Worm (Caenorhabditis elegans): ENCODE measurements around the gene sph-1.

DNA sequence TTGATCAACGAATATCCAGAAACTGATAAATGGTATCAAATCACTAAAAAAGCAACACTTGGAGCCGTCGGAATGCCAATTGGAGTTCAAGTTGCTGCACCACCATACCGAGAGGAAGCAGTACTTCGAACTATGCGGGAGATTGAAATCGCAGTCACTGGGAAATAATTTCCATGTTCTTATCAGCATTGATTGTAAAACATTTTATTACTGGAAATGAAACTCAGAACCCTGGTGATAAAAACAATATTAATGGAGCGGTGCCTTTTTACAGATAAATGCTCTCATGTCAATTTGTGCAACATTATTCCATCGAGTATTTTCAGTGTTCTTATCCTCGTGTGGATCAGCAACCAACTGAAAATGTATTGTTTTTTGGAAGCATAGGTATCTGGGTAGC, 28.4 kb upstream of the sph-1 start:
- TF ChIP-seq blmp-1 (tag; optimal IDR thresholded peaks at IDR 0.05) (no peak), lin-13 (tag; optimal IDR thresholded peaks at IDR 0.05) (no peak), unc-39 (tag; optimal IDR thresholded peaks at IDR 0.05) (no peak), elt-3 (tag; optimal IDR thresholded peaks at IDR 0.05) (no peak), sptf-1 (tag; optimal IDR thresholded peaks at IDR 0.05) (no peak), nhr-2 (tag; optimal IDR thresholded peaks at IDR 0.05) (no peak), nhr-237 (tag; optimal IDR thresholded peaks at IDR 0.05) (no peak), lsy-2 (tag; optimal IDR thresholded peaks at IDR 0.05) (no peak), nhr-28 (tag; optimal IDR thresholded peaks at IDR 0.05) (no peak), unc-62 (GFP tag; optimal IDR thresholded peaks at IDR 0.05) (no peak), snpc-4 (tag; optimal IDR thresholded peaks at IDR 0.05) (no peak), pha-4 (tag; optimal IDR thresholded peaks at IDR 0.05) (no peak), mls-2 (tag; optimal IDR thresholded peaks at IDR 0.05) (no peak)

All from whole organism, mixed stage, embryonic.